ENCODE assay signal across 1 fruit fly cellular context in genomic region chr2L:3373242-3373641, dm6.
TF ChIP-seq lines count a peak whose summit lies in the region.

Gene GramD1B (minus strand): TSS chr2L:3373372.

TF ChIP-seq in whole organism, embryonic, 481 proteins besides CTCF, POLR2A, EP300 and RAD21 (continued from another document):
- TF ChIP-seq CG15073 (GFP tag; optimal IDR thresholded peaks at IDR 0.05; lab: Kevin White, UChicago) (no peak), chif (GFP tag; optimal IDR thresholded peaks at IDR 0.05; lab: Kevin White, UChicago) (no peak), stwl (tag; optimal IDR thresholded peaks at IDR 0.05; lab: Kevin White, UChicago) (peak; percentile 97), CG11093 (GFP tag; IDR thresholded peaks at IDR 0.05; lab: Robert Waterston, UW) (no peak), gsb (GFP tag; IDR thresholded peaks at IDR 0.05; lab: Robert Waterston, UW) (no peak), CG10431 (GFP tag; optimal IDR thresholded peaks at IDR 0.05; lab: Kevin White, UChicago) (no peak), BtbVII (GFP tag; optimal IDR thresholded peaks at IDR 0.05; lab: Kevin White, UChicago) (no peak), mam (GFP tag; optimal IDR thresholded peaks at IDR 0.05; lab: Kevin White, UChicago) (no peak), nmo (GFP tag; optimal IDR thresholded peaks at IDR 0.05; lab: Kevin White, UChicago) (peak; percentile 16), chinmo (GFP tag; IDR thresholded peaks at IDR 0.05; lab: Robert Waterston, UW; ENCODE audit: partially characterized antibody) (0 out of 4 replicates have a peak, but pooled peaks have one; percentile 28), sna (GFP tag; IDR thresholded peaks at IDR 0.05; lab: Robert Waterston, UW; ENCODE audit: partially characterized antibody) (no peak), CG10147 (GFP tag; optimal IDR thresholded peaks at IDR 0.05; lab: Kevin White, UChicago) (peak; percentile 15), Optix (GFP tag; IDR thresholded peaks at IDR 0.05; lab: Robert Waterston, UW) (no peak), eyg (GFP tag; optimal IDR thresholded peaks at IDR 0.05; lab: Kevin White, UChicago) (no peak), CG42726 (GFP tag; IDR thresholded peaks at IDR 0.05; lab: Robert Waterston, UW; ENCODE audit: partially characterized antibody) (no peak), BEAF-32 (GFP tag; optimal IDR thresholded peaks at IDR 0.05; lab: Kevin White, UChicago) (peak; percentile 49), CG7987 (GFP tag; optimal IDR thresholded peaks at IDR 0.05; lab: Kevin White, UChicago) (peak; percentile 25), Ets97D (GFP tag; optimal IDR thresholded peaks at IDR 0.05; lab: Kevin White, UChicago) (peak; percentile 38), CG34224 (GFP tag; IDR thresholded peaks at IDR 0.05; lab: Robert Waterston, UW; ENCODE audit: partially characterized antibody) (0 out of 3 replicates have a peak, but pooled peaks have one; percentile 11), D19B (GFP tag; optimal IDR thresholded peaks at IDR 0.05; lab: Kevin White, UChicago) (no peak), CG8478 (optimal IDR thresholded peaks at IDR 0.05; lab: Kevin White, UChicago) (no peak), Usf (GFP tag; optimal IDR thresholded peaks at IDR 0.05; lab: Kevin White, UChicago) (no peak), Sry-β (GFP tag; optimal IDR thresholded peaks at IDR 0.05; lab: Kevin White, UChicago) (no peak), CG4820 (GFP tag; optimal IDR thresholded peaks at IDR 0.05; lab: Kevin White, UChicago) (no peak), CG33213 (GFP tag; optimal IDR thresholded peaks at IDR 0.05; lab: Kevin White, UChicago) (peak; percentile 47), sr (GFP tag; IDR thresholded peaks at IDR 0.05; lab: Robert Waterston, UW) (no peak), CG4360 (GFP tag; IDR thresholded peaks at IDR 0.05; lab: Robert Waterston, UW) (no peak), CG9437 (GFP tag; optimal IDR thresholded peaks at IDR 0.05; lab: Kevin White, UChicago) (no peak), hkb (optimal IDR thresholded peaks at IDR 0.05; lab: Kevin White, UChicago) (no peak), hkb (GFP tag; IDR thresholded peaks at IDR 0.05; lab: Robert Waterston, UW) (no peak), Lhr (GFP tag; optimal IDR thresholded peaks at IDR 0.05; lab: Kevin White, UChicago) (peak; percentile 47), klu (GFP tag; IDR thresholded peaks at IDR 0.05; lab: Robert Waterston, UW) (no peak), CG16779 (GFP tag; IDR thresholded peaks at IDR 0.05; lab: Robert Waterston, UW) (no peak), Scr (GFP tag; IDR thresholded peaks at IDR 0.05; lab: Robert Waterston, UW; ENCODE audit: partially characterized antibody) (no peak), Poxn (GFP tag; IDR thresholded peaks at IDR 0.05; lab: Robert Waterston, UW) (no peak), CG3847 (GFP tag; IDR thresholded peaks at IDR 0.05; lab: Robert Waterston, UW) (peak; percentile 78), CG8924 (tag; optimal IDR thresholded peaks at IDR 0.05; lab: Kevin White, UChicago) (peak; percentile 51), CG10274 (GFP tag; optimal IDR thresholded peaks at IDR 0.05; lab: Kevin White, UChicago) (no peak), ERR (GFP tag; optimal IDR thresholded peaks at IDR 0.05; lab: Kevin White, UChicago) (no peak), bcd (GFP tag; optimal IDR thresholded peaks at IDR 0.05; lab: Kevin White, UChicago) (no peak), CG3163 (GFP tag; optimal IDR thresholded peaks at IDR 0.05; lab: Kevin White, UChicago) (no peak), Neu2 (GFP tag; optimal IDR thresholded peaks at IDR 0.05; lab: Kevin White, UChicago; ENCODE audit: borderline replicate concordance) (no peak), z (GFP tag; IDR thresholded peaks at IDR 0.05; lab: Robert Waterston, UW) (no peak), Nf-YB (GFP tag; optimal IDR thresholded peaks at IDR 0.05; lab: Kevin White, UChicago) (no peak), CG4617 (GFP tag; optimal IDR thresholded peaks at IDR 0.05; lab: Kevin White, UChicago; ENCODE audit: borderline replicate concordance) (peak; percentile 83), HLH3B (GFP tag; IDR thresholded peaks at IDR 0.05; lab: Robert Waterston, UW) (no peak), CG17186 (GFP tag; optimal IDR thresholded peaks at IDR 0.05; lab: Kevin White, UChicago) (peak; percentile 88), HLH54F (GFP tag; optimal IDR thresholded peaks at IDR 0.05; lab: Kevin White, UChicago) (no peak), CG17361 (GFP tag; IDR thresholded peaks at IDR 0.05; lab: Robert Waterston, UW) (0 out of 3 replicates have a peak, but pooled peaks have one; percentile 34), run (tag; optimal IDR thresholded peaks at IDR 0.05; lab: Kevin White, UChicago) (no peak), CG7786 (GFP tag; optimal IDR thresholded peaks at IDR 0.05; lab: Kevin White, UChicago) (peak; percentile 12), seq (GFP tag; IDR thresholded peaks at IDR 0.05; lab: Robert Waterston, UW) (no peak), cwo (GFP tag; optimal IDR thresholded peaks at IDR 0.05; lab: Kevin White, UChicago) (no peak), CG14441 (GFP tag; IDR thresholded peaks at IDR 0.05; lab: Robert Waterston, UW) (no peak), Hr51 (GFP tag; optimal IDR thresholded peaks at IDR 0.05; lab: Kevin White, UChicago) (no peak), Med (GFP tag; lab: Kevin White, UChicago) (peak; percentile 83), dpn (GFP tag; optimal IDR thresholded peaks at IDR 0.05; lab: Kevin White, UChicago) (peak in 1 of 2 experiments; percentile 22), CG18764 (GFP tag; optimal IDR thresholded peaks at IDR 0.05; lab: Kevin White, UChicago) (no peak), hbn (GFP tag; IDR thresholded peaks at IDR 0.05; lab: Robert Waterston, UW; ENCODE audit: partially characterized antibody) (peak; percentile 29; the same call in 1 of the 2 replicates), pnt (GFP tag; optimal IDR thresholded peaks at IDR 0.05; lab: Kevin White, UChicago) (no peak), grau (tag; optimal IDR thresholded peaks at IDR 0.05; lab: Kevin White, UChicago) (peak; percentile 51), Xrp1 (GFP tag; IDR thresholded peaks at IDR 0.05; lab: Robert Waterston, UW) (no peak; the same call in 1 of the 2 replicates), CoRest (tag; optimal IDR thresholded peaks at IDR 0.05; lab: Kevin White, UChicago) (peak; percentile 18), CG18599 (GFP tag; optimal IDR thresholded peaks at IDR 0.05; lab: Kevin White, UChicago) (no peak), CG9876 (GFP tag; optimal IDR thresholded peaks at IDR 0.05; lab: Kevin White, UChicago) (no peak), CG5245 (GFP tag; optimal IDR thresholded peaks at IDR 0.05; lab: Kevin White, UChicago) (no peak), CG9797 (GFP tag; optimal IDR thresholded peaks at IDR 0.05; lab: Kevin White, UChicago) (peak; percentile 93), Dbx (GFP tag; IDR thresholded peaks at IDR 0.05; lab: Robert Waterston, UW) (no peak), Sox102F (GFP tag; optimal IDR thresholded peaks at IDR 0.05; lab: Kevin White, UChicago) (no peak), E2f1 (GFP tag; IDR thresholded peaks at IDR 0.05; lab: Robert Waterston, UW) (no peak), CG12299 (tag; optimal IDR thresholded peaks at IDR 0.05; lab: Kevin White, UChicago) (peak; percentile 53), HLH4C (GFP tag; IDR thresholded peaks at IDR 0.05; lab: Robert Waterston, UW; ENCODE audit: partially characterized antibody) (no peak)
